Worm (Caenorhabditis elegans) whole organism, dauer: ENCODE measurements around the gene F38H4.5.

Source experiments
- unc-62 ChIP-seq: sonication (generic microtip); optimal IDR thresholded peaks from 2 replicates; lab custom pipeline; 2017; ENCODE audit warnings: missing biosample characterization, missing genetic modification reagents, missing genetic modification characterization

F38H4.5 gene

DNA sequence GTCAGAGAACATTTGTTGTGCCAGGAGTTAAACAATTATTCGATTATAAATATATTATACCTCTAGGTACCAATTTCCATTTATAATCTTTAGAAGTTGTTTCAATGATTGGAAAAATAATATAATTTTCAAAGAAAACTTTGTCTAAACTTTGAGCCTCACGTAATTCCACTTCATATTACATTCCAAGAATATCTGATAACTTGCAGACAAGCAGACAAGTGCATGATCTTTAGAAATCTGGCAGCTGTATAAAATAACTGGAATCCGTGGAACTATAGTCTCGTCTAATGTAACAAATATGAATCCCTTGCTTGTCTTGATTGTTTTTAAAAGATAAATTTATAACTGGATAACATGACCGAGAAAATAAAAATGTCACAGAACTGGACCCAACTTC lies 40.6 kb downstream of the F38H4.5 start:
- no peak for TF ChIP-seq unc-62

- TF ChIP-seq unc-62: no peak
These were observed 41.4 kb downstream of the F38H4.5 start for ce11 chrIV:11893336-11893735.

- no peak for TF ChIP-seq unc-62
These were observed 45.7 kb downstream of the F38H4.5 start for ce11 chrIV:11897710-11898109.

DNA sequence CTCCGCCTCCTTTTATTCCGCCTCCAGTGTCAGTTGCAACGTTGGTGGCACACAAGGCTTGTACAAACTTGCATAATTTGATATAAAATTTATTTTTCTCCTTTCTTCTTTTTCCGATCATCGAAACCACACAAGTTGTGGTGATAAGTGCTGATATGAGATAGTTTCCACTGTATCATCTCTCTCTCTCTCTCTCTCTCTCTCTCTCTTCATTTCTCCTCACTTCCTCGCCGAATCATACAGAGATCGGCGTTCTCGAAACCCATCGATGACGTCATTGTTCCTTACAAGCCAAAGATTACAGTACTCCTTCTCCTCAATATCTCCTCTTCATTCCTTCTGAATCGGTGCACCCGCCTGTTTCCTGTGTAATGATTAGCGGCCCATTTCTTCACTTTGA lies 47.4 kb downstream of the F38H4.5 start, which contains the start of gene nhr-43:
Gene nhr-43, plus strand, starts transcription at position 233 of the 400 bp plus-strand sequence.
- no peak for TF ChIP-seq unc-62

DNA sequence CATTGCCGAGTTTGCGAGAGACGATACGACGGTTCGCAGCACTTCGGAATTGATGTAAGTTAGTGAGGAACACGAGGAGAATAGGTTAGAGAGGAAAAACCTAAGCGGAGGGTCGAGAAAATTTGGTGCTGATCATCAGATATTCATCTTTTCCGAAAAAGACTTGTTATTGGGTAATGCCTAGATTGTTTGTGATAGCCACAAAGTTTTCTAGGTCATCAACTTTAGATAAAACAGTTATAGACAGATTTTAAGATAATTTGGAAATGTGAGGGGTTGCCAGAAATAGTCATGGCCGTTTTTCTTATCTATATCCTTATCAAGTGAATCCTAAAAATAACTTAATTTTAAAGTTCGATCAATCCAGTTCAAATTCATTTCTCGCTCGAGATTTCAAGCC lies 48.4 kb downstream of the F38H4.5 start:
- no peak for TF ChIP-seq unc-62

DNA sequence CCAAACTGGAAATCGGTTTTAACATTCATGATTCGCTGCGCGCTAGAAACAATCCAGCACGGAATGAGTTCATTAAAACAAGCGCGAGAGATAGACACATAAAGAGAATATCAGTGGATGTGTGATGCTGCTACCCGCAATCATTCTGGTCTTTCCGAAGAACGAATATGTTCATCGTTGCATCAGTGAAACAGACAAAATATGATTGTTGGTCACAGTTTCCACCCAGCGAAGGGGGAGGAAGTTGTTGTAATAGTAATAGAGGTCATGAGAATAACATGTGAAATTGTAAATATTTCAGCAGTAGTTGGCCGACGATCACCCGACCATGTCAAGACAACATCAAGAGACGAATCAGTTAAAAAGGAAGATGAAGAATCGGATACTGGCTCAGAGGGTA lies 49.2 kb downstream of the F38H4.5 start:
- TF ChIP-seq unc-62: no peak
